Fruit fly (Drosophila melanogaster) whole organism, prepupa: ENCODE measurements around the gene Dph5.

Experiments
- Blimp-1 ChIP-seq: fragments of 200-800 bp; sonication (Bioruptor generic); optimal IDR thresholded peaks from 3 replicates; lab custom pipeline; 2017; ENCODE audit warnings: missing biosample characterization, missing genetic modification characterization, mild to moderate bottlenecking, moderate library complexity, missing genetic modification reagents
- CG11294 ChIP-seq: fragments of 200-800 bp; sonication (Bioruptor generic); IDR thresholded peaks from 2 replicates; pipeline ENCODE4 v1.3.6; 2022; ENCODE audit warnings: missing biosample characterization, missing genetic modification characterization
- CG15336 ChIP-seq: fragments of 200-800 bp; sonication (Bioruptor generic); IDR thresholded peaks from 2 replicates; pipeline ENCODE4 v1.3.6; 2022; ENCODE audit warnings: missing biosample characterization, missing genetic modification characterization
- CG16779 ChIP-seq: fragments of 200-800 bp; sonication (Bioruptor generic); optimal IDR thresholded peaks from 3 replicates; lab custom pipeline; 2017; ENCODE audit warnings: missing biosample characterization, mild to moderate bottlenecking, missing genetic modification characterization
- CG3032 ChIP-seq: fragments of 200-800 bp; optimal IDR thresholded peaks from 2 replicates; lab custom pipeline; 2019; ENCODE audit warnings: missing biosample characterization, mild to moderate bottlenecking, missing genetic modification characterization, moderate library complexity
- CG31627 ChIP-seq: fragments of 200-800 bp; sonication (Bioruptor generic); optimal IDR thresholded peaks from 3 replicates; lab custom pipeline; 2016; ENCODE audit warnings: missing biosample characterization, missing genetic modification characterization
- CG32006 ChIP-seq: fragments of 200-800 bp; sonication (Bioruptor generic); optimal IDR thresholded peaks from 3 replicates; lab custom pipeline; 2017; ENCODE audit warnings: missing biosample characterization, mild to moderate bottlenecking, missing genetic modification characterization
- CG34406 ChIP-seq: fragments of 200-800 bp; sonication (Bioruptor generic); optimal IDR thresholded peaks from 3 replicates; lab custom pipeline; 2016; ENCODE audit warnings: missing biosample characterization, missing genetic modification characterization
- CG3919 ChIP-seq: fragments of 200-800 bp; sonication (Bioruptor generic); optimal IDR thresholded peaks from 3 replicates; lab custom pipeline; 2016; ENCODE audit warnings: missing biosample characterization, missing genetic modification characterization
- CG6163 ChIP-seq: fragments of 200-800 bp; sonication (Bioruptor generic); IDR thresholded peaks from 3 replicates; pipeline ENCODE4 v1.3.6; 2022; ENCODE audit warnings: missing biosample characterization, missing genetic modification characterization
- CG6276 ChIP-seq: fragments of 200-800 bp; sonication (Bioruptor generic); optimal IDR thresholded peaks from 2 replicates; lab custom pipeline; 2017; ENCODE audit warnings: missing biosample characterization, mild to moderate bottlenecking, missing genetic modification characterization
- CG6792 ChIP-seq: fragments of 200-800 bp; sonication (Bioruptor generic); optimal IDR thresholded peaks from 3 replicates; lab custom pipeline; 2016; ENCODE audit warnings: missing biosample characterization, missing genetic modification characterization
- CG6808 ChIP-seq: fragments of 200-800 bp; sonication (Bioruptor generic); optimal IDR thresholded peaks from 3 replicates; lab custom pipeline; 2017; ENCODE audit warnings: missing biosample characterization, missing genetic modification characterization, mild to moderate bottlenecking, moderate library complexity, missing genetic modification reagents
- CG6854 ChIP-seq: fragments of 200-800 bp; sonication (Bioruptor generic); optimal IDR thresholded peaks from 2 replicates; lab custom pipeline; 2017; ENCODE audit warnings: missing biosample characterization, mild to moderate bottlenecking, missing genetic modification characterization
- CG8119 ChIP-seq: fragments of 200-800 bp; sonication (Bioruptor generic); IDR thresholded peaks from 3 replicates; pipeline ENCODE4 v1.3.6; 2022; ENCODE audit warnings: missing biosample characterization, missing genetic modification characterization
- CG8319 ChIP-seq: fragments of 200-800 bp; sonication (Bioruptor generic); optimal IDR thresholded peaks from 3 replicates; lab custom pipeline; 2016; ENCODE audit warnings: missing biosample characterization, missing genetic modification characterization
- Eip75B ChIP-seq: fragments of 200-800 bp; sonication (Bioruptor generic); optimal IDR thresholded peaks from 3 replicates; lab custom pipeline; 2016; ENCODE audit warnings: missing biosample characterization, missing genetic modification characterization
- Eip78C ChIP-seq: fragments of 200-800 bp; sonication (Bioruptor generic); peaks from one replicate; lab custom pipeline; 2016; ENCODE audit warnings: missing biosample characterization, missing genetic modification characterization
- Eip93F ChIP-seq: fragments of 200-800 bp; sonication (Bioruptor generic); optimal IDR thresholded peaks from 2 replicates; lab custom pipeline; 2016; ENCODE audit warnings: missing biosample characterization, mild to moderate bottlenecking, missing genetic modification characterization
- Gug ChIP-seq: fragments of 200-800 bp; sonication (Bioruptor generic); IDR thresholded peaks from 2 replicates; pipeline ENCODE4 v1.3.6; 2022; ENCODE audit warnings: missing biosample characterization, missing genetic modification characterization
- Hr38 ChIP-seq: sonication (Bioruptor generic); optimal IDR thresholded peaks from 2 replicates; lab custom pipeline; 2016; ENCODE audit warnings: missing biosample characterization, missing genetic modification characterization
- Hr39 ChIP-seq: fragments of 200-800 bp; sonication (Bioruptor generic); optimal IDR thresholded peaks from 2 replicates; lab custom pipeline; 2016; ENCODE audit warnings: missing biosample characterization, missing genetic modification characterization
- Hr4 ChIP-seq: fragments of 200-800 bp; sonication (Bioruptor generic); optimal IDR thresholded peaks from 3 replicates; lab custom pipeline; 2016; ENCODE audit warnings: missing biosample characterization, missing genetic modification characterization
- Lpt ChIP-seq: fragments of 200-800 bp; sonication (Bioruptor generic); optimal IDR thresholded peaks from 3 replicates; lab custom pipeline; 2016; ENCODE audit warnings: missing biosample characterization, missing genetic modification characterization
- Met ChIP-seq: fragments of 200-800 bp; sonication (Bioruptor generic); optimal IDR thresholded peaks from 3 replicates; lab custom pipeline; 2016; ENCODE audit warnings: missing biosample characterization, missing genetic modification characterization
- OdsH ChIP-seq: fragments of 200-800 bp; sonication (Bioruptor generic); optimal IDR thresholded peaks from 3 replicates; lab custom pipeline; 2016; ENCODE audit warnings: missing biosample characterization, missing genetic modification characterization
- Smox ChIP-seq: fragments of 200-800 bp; sonication (Bioruptor generic); optimal IDR thresholded peaks from 3 replicates; lab custom pipeline; 2016; ENCODE audit warnings: missing biosample characterization, missing genetic modification characterization
- Sox14 ChIP-seq: fragments of 200-800 bp; sonication (Bioruptor generic); optimal IDR thresholded peaks from 3 replicates; lab custom pipeline; 2016; ENCODE audit warnings: missing biosample characterization, missing genetic modification characterization
- achi ChIP-seq: fragments of 200-800 bp; sonication (Bioruptor generic); optimal IDR thresholded peaks from 3 replicates; lab custom pipeline; 2016; ENCODE audit warnings: missing biosample characterization, missing genetic modification characterization
- acj6 ChIP-seq: fragments of 200-800 bp; sonication (Bioruptor generic); optimal IDR thresholded peaks from 3 replicates; lab custom pipeline; 2016; ENCODE audit warnings: missing biosample characterization, missing genetic modification characterization
- dsx ChIP-seq: fragments of 200-800 bp; optimal IDR thresholded peaks from 3 replicates; lab custom pipeline; 2019; ENCODE audit warnings: missing biosample characterization, mild to moderate bottlenecking, missing genetic modification characterization, moderate library complexity; ENCODE audit not compliant: poor library complexity, severe bottlenecking
- eg ChIP-seq: fragments of 200-800 bp; sonication (Bioruptor generic); IDR thresholded peaks from 3 replicates; pipeline ENCODE4 v1.3.6; 2022; ENCODE audit warnings: missing biosample characterization, missing genetic modification characterization
- fd59A ChIP-seq: fragments of 200-800 bp; sonication (Bioruptor generic); optimal IDR thresholded peaks from 2 replicates; lab custom pipeline; 2017; ENCODE audit warnings: missing biosample characterization, mild to moderate bottlenecking, missing genetic modification characterization, missing genetic modification reagents
- fd85E ChIP-seq: fragments of 200-800 bp; sonication (Bioruptor generic); optimal IDR thresholded peaks from 3 replicates; lab custom pipeline; 2016; ENCODE audit warnings: missing biosample characterization, missing genetic modification characterization
- fkh ChIP-seq: fragments of 200-800 bp; sonication (Bioruptor generic); optimal IDR thresholded peaks from 3 replicates; lab custom pipeline; 2017; ENCODE audit warnings: missing biosample characterization, mild to moderate bottlenecking, missing genetic modification characterization, moderate library complexity
- lz ChIP-seq: fragments of 200-800 bp; sonication (Bioruptor generic); optimal IDR thresholded peaks from 3 replicates; lab custom pipeline; 2016; ENCODE audit warnings: missing biosample characterization, missing genetic modification characterization
- net ChIP-seq: fragments of 200-800 bp; sonication (Bioruptor generic); optimal IDR thresholded peaks from 3 replicates; lab custom pipeline; 2016; ENCODE audit warnings: missing biosample characterization, missing genetic modification characterization
- svp ChIP-seq: fragments of 200-800 bp; sonication (Bioruptor generic); peaks from one replicate; lab custom pipeline; 2016; ENCODE audit warnings: missing biosample characterization, missing genetic modification characterization
- topi ChIP-seq: fragments of 200-800 bp; sonication (Bioruptor generic); optimal IDR thresholded peaks from 3 replicates; lab custom pipeline; 2016; ENCODE audit warnings: missing biosample characterization, missing genetic modification characterization

Gene Dph5

dm6 chr3R:22587419-22587963, 4.5 kb upstream of the Dph5 start, which contains the start of gene Efa6 (continued):
- TF ChIP-seq CG3919 (GFP tag; lab: Kevin White, UChicago) (peak; percentile 35), CG15336 (GFP tag; lab: Robert Waterston, UW) (peak; percentile 37; the same call in 1 of the 2 replicates), Blimp-1 (GFP tag; lab: Kevin White, UChicago) (no peak), CG34406 (GFP tag; lab: Kevin White, UChicago) (no peak), CG6808 (GFP tag; lab: Kevin White, UChicago) (peak; percentile 8), Hr38 (GFP tag; lab: Kevin White, UChicago) (no peak), acj6 (no peak), topi (GFP tag; lab: Kevin White, UChicago) (peak; percentile 40), Gug (no peak), CG6276 (no peak), fd85E (GFP tag; lab: Kevin White, UChicago) (no peak), CG6792 (GFP tag; lab: Kevin White, UChicago) (no peak), Smox (GFP tag; lab: Kevin White, UChicago) (no peak), Eip75B (peak; percentile 32), lz (GFP tag; lab: Kevin White, UChicago) (peak; percentile 36)

dm6 chr3R:22586525-22586924, 3.5 kb upstream of the Dph5 start, which contains the start of gene btn:
Gene btn, minus strand, starts transcription at chr3R:22586625.
- TF ChIP-seq Eip93F (no peak), CG8319 (GFP tag; lab: Kevin White, UChicago) (no peak), lz (GFP tag; lab: Kevin White, UChicago) (no peak), CG16779 (no peak), CG15336 (GFP tag; lab: Robert Waterston, UW) (no peak), CG6854 (GFP tag; lab: Kevin White, UChicago) (no peak), CG6792 (GFP tag; lab: Kevin White, UChicago) (no peak), CG3919 (GFP tag; lab: Kevin White, UChicago) (no peak), Smox (GFP tag; lab: Kevin White, UChicago) (no peak)
- TF ChIP-seq, all 60 proteins: peak for 0

- TF ChIP-seq Eip78C (GFP tag; lab: Kevin White, UChicago) (peak; percentile 10), CG15336 (GFP tag; lab: Robert Waterston, UW) (no peak), Sox14 (GFP tag; lab: Kevin White, UChicago) (no peak), CG16779 (no peak), Smox (GFP tag; lab: Kevin White, UChicago) (no peak), Met (GFP tag; lab: Kevin White, UChicago) (no peak), CG31627 (GFP tag; lab: Kevin White, UChicago) (no peak), fkh (GFP tag; lab: Kevin White, UChicago) (peak; percentile 84), OdsH (GFP tag; lab: Kevin White, UChicago) (no peak)
These were observed 1.6 kb upstream of the Dph5 start, which contains the start of the genes CG33107 and CG6937 for dm6 chr3R:22584582-22584981. Gene CG33107, minus strand, starts transcription at chr3R:22584718. Gene CG6937, plus strand, starts transcription at chr3R:22584773.

dm6 chr3R:22580546-22580945, 2.5 kb downstream of the Dph5 start, which contains the start of gene CSN6:
Gene CSN6, plus strand, starts transcription at chr3R:22580773.
- peak; percentile 19 for TF ChIP-seq CG3032 (tag; lab: Kevin White, UChicago)
- TF ChIP-seq Eip78C (GFP tag; lab: Kevin White, UChicago) = peak; percentile 15
- peak; percentile 67 for TF ChIP-seq dsx (GFP tag; lab: Kevin White, UChicago)
- TF ChIP-seq acj6 = no peak
- peak; percentile 36 for TF ChIP-seq Sox14 (GFP tag; lab: Kevin White, UChicago)

dm6 chr3R:22576979-22577378, 6.0 kb downstream of the Dph5 start:
- peak; percentile 14; the same call in 1 of the 3 replicates for TF ChIP-seq CG8119
- no peak for TF ChIP-seq CG8319 (GFP tag; lab: Kevin White, UChicago)

- TF ChIP-seq fd59A (GFP tag; lab: Kevin White, UChicago) (no peak), Lpt (GFP tag; lab: Kevin White, UChicago) (peak; percentile 32), CG6163 (peak; percentile 69), Hr4 (GFP tag; lab: Kevin White, UChicago) (peak; percentile 21), Hr39 (GFP tag; lab: Kevin White, UChicago) (no peak), CG11294 (GFP tag; lab: Robert Waterston, UW) (peak; percentile 7; the same call in 1 of the 2 replicates), fd85E (GFP tag; lab: Kevin White, UChicago) (no peak), Gug (peak; percentile 54), CG6276 (peak; percentile 44), eg (GFP tag; lab: Robert Waterston, UW) (peak; percentile 82), Eip78C (GFP tag; lab: Kevin White, UChicago) (peak; percentile 70), CG3919 (GFP tag; lab: Kevin White, UChicago) (peak; percentile 26), dsx (GFP tag; lab: Kevin White, UChicago) (no peak), net (no peak), achi (GFP tag; lab: Kevin White, UChicago) (no peak), svp (GFP tag; lab: Kevin White, UChicago) (no peak), CG32006 (GFP tag; lab: Kevin White, UChicago) (peak; percentile 55)
These were observed 6.8 kb downstream of the Dph5 start for dm6 chr3R:22576096-22576697.
